Fruit fly (Drosophila melanogaster) whole organism, embryonic: ENCODE results near the gene ATPsynD.

Experiments used
- Asciz ChIP-seq: fragments of 200-800 bp; sonication (Bioruptor generic); optimal IDR thresholded peaks from 2 replicates; lab custom pipeline; 2017; ENCODE audit warnings: missing biosample characterization, mild to moderate bottlenecking, missing genetic modification characterization, missing genetic modification reagents
- CG11093 ChIP-seq: fragments of 200-800 bp; sonication (Bioruptor generic); IDR thresholded peaks from 3 replicates; pipeline ENCODE4 v1.3.6; 2022; ENCODE audit warnings: missing biosample characterization, missing genetic modification characterization
- CG11247 ChIP-seq: fragments of 200-800 bp; sonication (Bioruptor generic); IDR thresholded peaks from 2 replicates; pipeline ENCODE4 v1.3.6; 2022; ENCODE audit warnings: missing biosample characterization, missing genetic modification characterization
- CG12391 ChIP-seq: fragments of 200-800 bp; sonication (Bioruptor generic); optimal IDR thresholded peaks from 3 replicates; lab custom pipeline; 2018; ENCODE audit warnings: missing biosample characterization, mild to moderate bottlenecking, missing genetic modification characterization, moderate library complexity
- CG17361 ChIP-seq: fragments of 200-800 bp; sonication (Bioruptor generic); IDR thresholded peaks from 3 replicates; pipeline ENCODE4 v1.3.6; 2022; ENCODE audit warnings: missing biosample characterization, missing genetic modification characterization
- CG17829 ChIP-seq: fragments of 200-800 bp; optimal IDR thresholded peaks from 2 replicates; lab custom pipeline; 2019; ENCODE audit warnings: missing biosample characterization, mild to moderate bottlenecking, missing genetic modification characterization, moderate library complexity
- CG18011 ChIP-seq: fragments of 200-800 bp; sonication (Bioruptor generic); optimal IDR thresholded peaks from 2 replicates; lab custom pipeline; 2017; ENCODE audit warnings: missing biosample characterization, missing genetic modification characterization, mild to moderate bottlenecking, moderate library complexity, missing genotype
- CG18599 ChIP-seq: fragments of 200-800 bp; sonication (Bioruptor generic); optimal IDR thresholded peaks from 3 replicates; lab custom pipeline; 2017; ENCODE audit warnings: missing biosample characterization, missing genetic modification characterization, mild to moderate bottlenecking, moderate library complexity, missing genetic modification reagents
- CG32532 ChIP-seq: fragments of 200-800 bp; sonication (Bioruptor generic); IDR thresholded peaks from 2 replicates; pipeline ENCODE4 v1.3.6; 2022; ENCODE audit warnings: missing biosample characterization, missing genetic modification characterization
- CG33557 ChIP-seq: fragments of 200-800 bp; sonication (Bioruptor generic); optimal IDR thresholded peaks from 2 replicates; lab custom pipeline; 2019; ENCODE audit warnings: missing biosample characterization, mild to moderate bottlenecking, missing genetic modification characterization, moderate library complexity
- CG42726 ChIP-seq: fragments of 200-800 bp; sonication (Bioruptor generic); IDR thresholded peaks from 2 replicates; pipeline ENCODE4 v1.3.6; 2022; ENCODE audit warnings: missing biosample characterization, missing genetic modification characterization; ENCODE audit not compliant: partially characterized antibody
- CG4282 ChIP-seq: fragments of 200-800 bp; sonication (Bioruptor generic); optimal IDR thresholded peaks from 2 replicates; lab custom pipeline; 2016; ENCODE audit warnings: missing biosample characterization, missing genetic modification characterization
- CG8924 ChIP-seq: fragments of 200-800 bp; optimal IDR thresholded peaks from 3 replicates; lab custom pipeline; 2019; ENCODE audit warnings: missing biosample characterization, mild to moderate bottlenecking, missing genetic modification characterization, moderate library complexity
- CG9437 ChIP-seq: fragments of 200-800 bp; sonication (Bioruptor generic); optimal IDR thresholded peaks from 2 replicates; lab custom pipeline; 2018; ENCODE audit warnings: missing biosample characterization, mild to moderate bottlenecking, missing genetic modification characterization
- CG9932 ChIP-seq: fragments of 200-800 bp; sonication (Bioruptor generic); IDR thresholded peaks from 2 replicates; pipeline ENCODE4 v1.3.6; 2022; ENCODE audit warnings: missing biosample characterization, missing genetic modification characterization
- Chrac-16 ChIP-seq: fragments of 200-800 bp; sonication (Bioruptor generic); optimal IDR thresholded peaks from 3 replicates; lab custom pipeline; 2016; ENCODE audit warnings: missing biosample characterization, missing genetic modification characterization
- CkIIα-i1 ChIP-seq: fragments of 200-800 bp; sonication (Bioruptor generic); IDR thresholded peaks from 2 replicates; pipeline ENCODE4 v1.3.6; 2022; ENCODE audit warnings: missing biosample characterization, missing genetic modification characterization
- Deaf1 ChIP-seq: fragments of 200-800 bp; optimal IDR thresholded peaks from 3 replicates; lab custom pipeline; 2019; ENCODE audit warnings: missing biosample characterization, mild to moderate bottlenecking, missing genetic modification characterization, moderate library complexity
- Gsc ChIP-seq: fragments of 200-800 bp; sonication (Bioruptor generic); IDR thresholded peaks from 2 replicates; pipeline ENCODE4 v1.3.6; 2022; ENCODE audit warnings: missing biosample characterization, missing genetic modification characterization
- HLH4C ChIP-seq: fragments of 200-800 bp; sonication (Bioruptor generic); IDR thresholded peaks from 3 replicates; pipeline ENCODE4 v1.3.6; 2022; ENCODE audit warnings: missing biosample characterization, missing genetic modification characterization; ENCODE audit not compliant: partially characterized antibody
- HLHmδ ChIP-seq: fragments of 200-800 bp; sonication (Bioruptor generic); optimal IDR thresholded peaks from 2 replicates; lab custom pipeline; 2018; ENCODE audit warnings: missing biosample characterization, mild to moderate bottlenecking, missing genetic modification characterization, moderate library complexity
- Lpt ChIP-seq: fragments of >200 bp; optimal IDR thresholded peaks from 2 replicates; lab custom pipeline; 2018; ENCODE audit warnings: missing biosample characterization, missing genetic modification characterization
- Med ChIP-seq: fragments of 200-800 bp; sonication (Bioruptor generic); peaks from one replicate; lab custom pipeline; 2016; ENCODE audit warnings: missing biosample characterization, missing genetic modification characterization, mild to moderate bottlenecking, inconsistent platforms, moderate library complexity
- NK7.1 ChIP-seq: fragments of 200-800 bp; sonication (Bioruptor generic); optimal IDR thresholded peaks from 3 replicates; lab custom pipeline; 2016; ENCODE audit warnings: missing biosample characterization, missing genetic modification characterization
- Nf-YC ChIP-seq: fragments of 200-800 bp; optimal IDR thresholded peaks from 3 replicates; lab custom pipeline; 2019; ENCODE audit warnings: missing biosample characterization, mild to moderate bottlenecking, missing genetic modification characterization, moderate library complexity
- Sin3A ChIP-seq: fragments of >200 bp; optimal IDR thresholded peaks from 2 replicates; lab custom pipeline; 2018
- Six4 ChIP-seq: fragments of 200-800 bp; sonication (Bioruptor generic); optimal IDR thresholded peaks from 2 replicates; lab custom pipeline; 2016; ENCODE audit warnings: missing biosample characterization, missing genetic modification characterization
- Sox100B ChIP-seq: fragments of 200-800 bp; sonication (Bioruptor generic); optimal IDR thresholded peaks from 3 replicates; lab custom pipeline; 2018; ENCODE audit warnings: missing biosample characterization, mild to moderate bottlenecking, missing genetic modification characterization
- Tbp ChIP-seq: fragments of >200 bp; optimal IDR thresholded peaks from 2 replicates; lab custom pipeline; 2018; ENCODE audit warnings: missing biosample characterization, missing genetic modification characterization
- Trl ChIP-seq, 3 experiments: fragments of >200 bp in 2 of 3; fragments of 200-800 bp in 1 of 3; sonication (Bioruptor generic) in 1 of 3; optimal IDR thresholded peaks; 2 replicates in 1 of 3; 3 replicates in 2 of 3; lab custom pipeline; 2016 to 2017; ENCODE audit warnings: missing biosample characterization in 1 of 3, missing genetic modification characterization in 1 of 3
- bigmax ChIP-seq: fragments of 200-800 bp; sonication (Bioruptor generic); optimal IDR thresholded peaks from 2 replicates; lab custom pipeline; 2018; ENCODE audit warnings: missing biosample characterization, mild to moderate bottlenecking, missing genetic modification characterization
- croc ChIP-seq: fragments of 200-800 bp; sonication (Bioruptor generic); conservative IDR thresholded peaks from 3 replicates; pipeline ENCODE4 v1.3.6; 2022; ENCODE audit warnings: missing biosample characterization, missing genetic modification characterization
- da ChIP-seq: fragments of 200-800 bp; sonication (Bioruptor generic); optimal IDR thresholded peaks from 2 replicates; lab custom pipeline; 2016; ENCODE audit warnings: missing biosample characterization, missing genetic modification characterization
- dmrt99B ChIP-seq: fragments of 200-800 bp; sonication (Bioruptor generic); optimal IDR thresholded peaks from 2 replicates; lab custom pipeline; 2018; ENCODE audit warnings: missing biosample characterization, mild to moderate bottlenecking, missing genetic modification characterization, moderate library complexity
- esg ChIP-seq: fragments of 200-800 bp; sonication (Bioruptor generic); conservative IDR thresholded peaks from 2 replicates; pipeline ENCODE4 v1.3.6; 2022; ENCODE audit warnings: missing biosample characterization, missing genetic modification characterization
- exex ChIP-seq: fragments of 200-800 bp; sonication (Bioruptor generic); optimal IDR thresholded peaks from 4 replicates; lab custom pipeline; 2018; ENCODE audit warnings: missing biosample characterization, mild to moderate bottlenecking, missing genetic modification characterization, moderate library complexity
- lab ChIP-seq: fragments of 200-800 bp; sonication (Bioruptor generic); optimal IDR thresholded peaks from 3 replicates; lab custom pipeline; 2017; ENCODE audit warnings: missing biosample characterization, missing genetic modification characterization, mild to moderate bottlenecking, moderate library complexity, missing genetic modification reagents
- lilli ChIP-seq: fragments of 200-800 bp; sonication (Bioruptor generic); optimal IDR thresholded peaks from 3 replicates; lab custom pipeline; 2016; ENCODE audit warnings: missing biosample characterization, missing genetic modification characterization
- lmd ChIP-seq: fragments of 200-800 bp; sonication (Bioruptor generic); IDR thresholded peaks from 2 replicates; pipeline ENCODE4 v1.3.6; 2022; ENCODE audit warnings: missing biosample characterization, missing genetic modification characterization
- mam ChIP-seq: fragments of 200-800 bp; sonication (Bioruptor generic); optimal IDR thresholded peaks from 3 replicates; lab custom pipeline; 2016; ENCODE audit warnings: missing biosample characterization, missing genetic modification characterization
- mirr ChIP-seq: fragments of 200-800 bp; sonication (Bioruptor generic); optimal IDR thresholded peaks from 3 replicates; lab custom pipeline; 2018; ENCODE audit warnings: missing biosample characterization, mild to moderate bottlenecking, missing genetic modification characterization
- mld ChIP-seq: fragments of 200-800 bp; sonication (Bioruptor generic); IDR thresholded peaks from 3 replicates; pipeline ENCODE4 v1.3.6; 2022; ENCODE audit warnings: missing biosample characterization, missing genetic modification characterization; ENCODE audit not compliant: partially characterized antibody
- psq ChIP-seq: fragments of 200-800 bp; sonication (Bioruptor generic); optimal IDR thresholded peaks from 2 replicates; lab custom pipeline; 2017; ENCODE audit warnings: missing biosample characterization, missing genetic modification characterization
- rib ChIP-seq: fragments of 200-800 bp; sonication (Bioruptor generic); IDR thresholded peaks from 2 replicates; pipeline ENCODE4 v1.3.6; 2022; ENCODE audit warnings: missing biosample characterization, missing genetic modification characterization
- sens ChIP-seq: fragments of 200-800 bp; sonication (Bioruptor generic); peaks from one replicate; lab custom pipeline; 2016; ENCODE audit warnings: missing biosample characterization, missing genetic modification characterization
- sug ChIP-seq: fragments of 200-800 bp; optimal IDR thresholded peaks from 2 replicates; lab custom pipeline; 2019; ENCODE audit warnings: missing biosample characterization, mild to moderate bottlenecking, missing genetic modification characterization, moderate library complexity
- twi ChIP-seq: fragments of 200-800 bp; optimal IDR thresholded peaks from 2 replicates; lab custom pipeline; 2019; ENCODE audit warnings: missing biosample characterization, mild to moderate bottlenecking, missing genetic modification characterization, moderate library complexity
- vnd ChIP-seq: fragments of 200-800 bp; sonication (Bioruptor generic); IDR thresholded peaks from 3 replicates; pipeline ENCODE4 v1.3.6; 2022; ENCODE audit warnings: missing biosample characterization, missing genetic modification characterization; ENCODE audit not compliant: partially characterized antibody
- z ChIP-seq: fragments of 200-800 bp; sonication (Bioruptor generic); IDR thresholded peaks from 3 replicates; pipeline ENCODE4 v1.3.6; 2022; ENCODE audit warnings: missing biosample characterization, missing genetic modification characterization

Gene ATPsynD

dm6 chr3R:19132146-19132833 lies 37.5 kb downstream of the ATPsynD start, which contains the start of gene Cyp12a5 (continued):
- no peak for TF ChIP-seq Tbp (GFP tag; lab: Kevin White, UChicago)
- no peak for TF ChIP-seq esg (GFP tag; lab: Robert Waterston, UW)
- peak in 1 of 2 experiments; percentile 21 for TF ChIP-seq Trl (optimal IDR thresholded peaks at IDR 0.05; lab: Kevin White, UChicago)
- TF ChIP-seq Trl (GFP tag; optimal IDR thresholded peaks at IDR 0.05; lab: Kevin White, UChicago): no peak
- TF ChIP-seq CG8924 (tag; lab: Kevin White, UChicago): no peak
- TF ChIP-seq CG4282 (GFP tag; lab: Kevin White, UChicago): no peak
- TF ChIP-seq HLH4C (GFP tag; lab: Robert Waterston, UW): no peak
- TF ChIP-seq mld: no peak
- no peak for TF ChIP-seq HLHmδ (GFP tag; lab: Kevin White, UChicago)
- no peak for TF ChIP-seq CG17829
- TF ChIP-seq CG42726 (GFP tag; lab: Robert Waterston, UW): no peak
- TF ChIP-seq CG33557 (GFP tag; lab: Kevin White, UChicago): no peak
- no peak for TF ChIP-seq NK7.1 (GFP tag; lab: Kevin White, UChicago)
- no peak for TF ChIP-seq CG11247 (GFP tag; lab: Robert Waterston, UW)
- no peak for TF ChIP-seq Lpt (GFP tag; lab: Kevin White, UChicago)
- TF ChIP-seq Sin3A: no peak
- no peak for TF ChIP-seq CG9437 (GFP tag; lab: Kevin White, UChicago)
- peak; percentile 19 for TF ChIP-seq lilli (GFP tag; lab: Kevin White, UChicago)
- no peak for TF ChIP-seq CG11093 (GFP tag; lab: Robert Waterston, UW)
- TF ChIP-seq twi (tag; lab: Kevin White, UChicago): peak; percentile 40
- TF ChIP-seq Asciz (GFP tag; lab: Kevin White, UChicago): no peak
- peak; percentile 69 for TF ChIP-seq Nf-YC (tag; lab: Kevin White, UChicago)
- no peak for TF ChIP-seq croc
- no peak for TF ChIP-seq z (GFP tag; lab: Robert Waterston, UW)
- TF ChIP-seq CG17361: no peak

- TF ChIP-seq mirr: no peak
- TF ChIP-seq Sox100B: no peak
- no peak for TF ChIP-seq CkIIα-i1 (GFP tag; lab: Robert Waterston, UW)
- no peak for TF ChIP-seq CG18011 (GFP tag; lab: Kevin White, UChicago)
- TF ChIP-seq bigmax: no peak
- no peak for TF ChIP-seq lmd
- TF ChIP-seq Deaf1 (tag; lab: Kevin White, UChicago): no peak
- no peak for TF ChIP-seq psq (GFP tag; lab: Kevin White, UChicago)
- TF ChIP-seq Six4: no peak
- TF ChIP-seq Gsc (GFP tag; lab: Robert Waterston, UW): no peak
- no peak for TF ChIP-seq CG32532 (GFP tag; lab: Robert Waterston, UW)
- TF ChIP-seq Med (GFP tag; lab: Kevin White, UChicago): peak; percentile 23
- TF ChIP-seq Sin3A: no peak
- TF ChIP-seq rib: peak; percentile 56; the same call in 1 of the 2 replicates
- TF ChIP-seq CG33557 (GFP tag; lab: Kevin White, UChicago): no peak
- TF ChIP-seq Chrac-16: no peak
- TF ChIP-seq dmrt99B (tag; lab: Kevin White, UChicago): no peak
- TF ChIP-seq mam (GFP tag; lab: Kevin White, UChicago): no peak
- peak; percentile 21 for TF ChIP-seq sens (GFP tag; lab: Kevin White, UChicago)
- TF ChIP-seq vnd (GFP tag; lab: Robert Waterston, UW): no peak
- TF ChIP-seq sug (tag; lab: Kevin White, UChicago): peak; percentile 78
- TF ChIP-seq da: no peak
- peak in 1 of 2 experiments; percentile 16 for TF ChIP-seq Trl (optimal IDR thresholded peaks at IDR 0.05; lab: Kevin White, UChicago)
- TF ChIP-seq Trl (GFP tag; optimal IDR thresholded peaks at IDR 0.05; lab: Kevin White, UChicago): no peak
- TF ChIP-seq CG9932: no peak
- TF ChIP-seq lab (GFP tag; lab: Kevin White, UChicago): peak; percentile 38
- peak; percentile 8 for TF ChIP-seq CG18599 (GFP tag; lab: Kevin White, UChicago)
- no peak for TF ChIP-seq CG12391 (tag; lab: Kevin White, UChicago)
- TF ChIP-seq exex (tag; lab: Kevin White, UChicago): peak; percentile 76
- TF ChIP-seq Tbp (GFP tag; lab: Kevin White, UChicago): no peak
Measured at dm6 chr3R:19134957-19135356, 40.2 kb downstream of the ATPsynD start, which contains the start of gene Cyp12a4. Cyp12a4 (plus strand) TSS chr3R:19135158.
